Fruit fly (Drosophila melanogaster) whole organism, prepupa: Measurements from ENCODE around the gene CG13403.

Source experiments
- CG10631 ChIP-seq: fragments of 200-800 bp; sonication (Bioruptor generic); optimal IDR thresholded peaks from 2 replicates; lab custom pipeline; 2016; ENCODE audit warnings: missing biosample characterization, missing genetic modification characterization
- CG11294 ChIP-seq: fragments of 200-800 bp; sonication (Bioruptor generic); IDR thresholded peaks from 2 replicates; pipeline ENCODE4 v1.3.6; 2022; ENCODE audit warnings: missing biosample characterization, missing genetic modification characterization
- CG11762 ChIP-seq: fragments of 200-800 bp; sonication (Bioruptor generic); optimal IDR thresholded peaks from 3 replicates; lab custom pipeline; 2016; ENCODE audit warnings: missing biosample characterization, missing genetic modification characterization; ENCODE audit not compliant: insufficient read depth
- CG3032 ChIP-seq: fragments of 200-800 bp; optimal IDR thresholded peaks from 2 replicates; lab custom pipeline; 2019; ENCODE audit warnings: missing biosample characterization, mild to moderate bottlenecking, missing genetic modification characterization, moderate library complexity
- CG31627 ChIP-seq: fragments of 200-800 bp; sonication (Bioruptor generic); optimal IDR thresholded peaks from 3 replicates; lab custom pipeline; 2016; ENCODE audit warnings: missing biosample characterization, missing genetic modification characterization
- CG32006 ChIP-seq: fragments of 200-800 bp; sonication (Bioruptor generic); optimal IDR thresholded peaks from 3 replicates; lab custom pipeline; 2017; ENCODE audit warnings: missing biosample characterization, mild to moderate bottlenecking, missing genetic modification characterization
- CG4318 ChIP-seq: fragments of 200-800 bp; sonication (Bioruptor generic); optimal IDR thresholded peaks from 3 replicates; lab custom pipeline; 2017; ENCODE audit warnings: missing biosample characterization, mild to moderate bottlenecking, missing genetic modification characterization
- CG6163 ChIP-seq: fragments of 200-800 bp; sonication (Bioruptor generic); IDR thresholded peaks from 3 replicates; pipeline ENCODE4 v1.3.6; 2022; ENCODE audit warnings: missing biosample characterization, missing genetic modification characterization
- CG6854 ChIP-seq: fragments of 200-800 bp; sonication (Bioruptor generic); optimal IDR thresholded peaks from 2 replicates; lab custom pipeline; 2017; ENCODE audit warnings: missing biosample characterization, mild to moderate bottlenecking, missing genetic modification characterization
- CG9139 ChIP-seq: fragments of 200-800 bp; sonication (Bioruptor generic); optimal IDR thresholded peaks from 3 replicates; lab custom pipeline; 2017; ENCODE audit warnings: missing biosample characterization, mild to moderate bottlenecking, missing genetic modification characterization
- Eip75B ChIP-seq: fragments of 200-800 bp; sonication (Bioruptor generic); optimal IDR thresholded peaks from 3 replicates; lab custom pipeline; 2016; ENCODE audit warnings: missing biosample characterization, missing genetic modification characterization
- Eip78C ChIP-seq: fragments of 200-800 bp; sonication (Bioruptor generic); peaks from one replicate; lab custom pipeline; 2016; ENCODE audit warnings: missing biosample characterization, missing genetic modification characterization
- Ets21C ChIP-seq: fragments of 200-800 bp; sonication (Bioruptor generic); optimal IDR thresholded peaks from 3 replicates; lab custom pipeline; 2016; ENCODE audit warnings: missing biosample characterization, missing genetic modification characterization
- Ets96B ChIP-seq: fragments of 200-800 bp; optimal IDR thresholded peaks from 2 replicates; lab custom pipeline; 2019; ENCODE audit warnings: missing biosample characterization, mild to moderate bottlenecking, missing genetic modification characterization, moderate library complexity
- Gug ChIP-seq: fragments of 200-800 bp; sonication (Bioruptor generic); IDR thresholded peaks from 2 replicates; pipeline ENCODE4 v1.3.6; 2022; ENCODE audit warnings: missing biosample characterization, missing genetic modification characterization
- Hr39 ChIP-seq: fragments of 200-800 bp; sonication (Bioruptor generic); optimal IDR thresholded peaks from 2 replicates; lab custom pipeline; 2016; ENCODE audit warnings: missing biosample characterization, missing genetic modification characterization
- Met ChIP-seq: fragments of 200-800 bp; sonication (Bioruptor generic); optimal IDR thresholded peaks from 3 replicates; lab custom pipeline; 2016; ENCODE audit warnings: missing biosample characterization, missing genetic modification characterization
- Smox ChIP-seq: fragments of 200-800 bp; sonication (Bioruptor generic); optimal IDR thresholded peaks from 3 replicates; lab custom pipeline; 2016; ENCODE audit warnings: missing biosample characterization, missing genetic modification characterization
- Sox102F ChIP-seq: fragments of 200-800 bp; sonication (Bioruptor generic); optimal IDR thresholded peaks from 2 replicates; lab custom pipeline; 2016; ENCODE audit warnings: missing biosample characterization, mild to moderate bottlenecking, missing genetic modification characterization
- Sox15 ChIP-seq: fragments of 200-800 bp; sonication (Bioruptor generic); optimal IDR thresholded peaks from 3 replicates; lab custom pipeline; 2016; ENCODE audit warnings: missing biosample characterization, missing genetic modification characterization
- achi ChIP-seq: fragments of 200-800 bp; sonication (Bioruptor generic); optimal IDR thresholded peaks from 3 replicates; lab custom pipeline; 2016; ENCODE audit warnings: missing biosample characterization, missing genetic modification characterization
- dac ChIP-seq: fragments of 200-800 bp; sonication (Bioruptor generic); optimal IDR thresholded peaks from 2 replicates; lab custom pipeline; 2017; ENCODE audit warnings: missing biosample characterization, mild to moderate bottlenecking, missing genetic modification characterization
- dsx ChIP-seq: fragments of 200-800 bp; optimal IDR thresholded peaks from 3 replicates; lab custom pipeline; 2019; ENCODE audit warnings: missing biosample characterization, mild to moderate bottlenecking, missing genetic modification characterization, moderate library complexity; ENCODE audit not compliant: poor library complexity, severe bottlenecking
- fd85E ChIP-seq: fragments of 200-800 bp; sonication (Bioruptor generic); optimal IDR thresholded peaks from 3 replicates; lab custom pipeline; 2016; ENCODE audit warnings: missing biosample characterization, missing genetic modification characterization
- fkh ChIP-seq: fragments of 200-800 bp; sonication (Bioruptor generic); optimal IDR thresholded peaks from 3 replicates; lab custom pipeline; 2017; ENCODE audit warnings: missing biosample characterization, mild to moderate bottlenecking, missing genetic modification characterization, moderate library complexity
- lz ChIP-seq: fragments of 200-800 bp; sonication (Bioruptor generic); optimal IDR thresholded peaks from 3 replicates; lab custom pipeline; 2016; ENCODE audit warnings: missing biosample characterization, missing genetic modification characterization
- net ChIP-seq: fragments of 200-800 bp; sonication (Bioruptor generic); optimal IDR thresholded peaks from 3 replicates; lab custom pipeline; 2016; ENCODE audit warnings: missing biosample characterization, missing genetic modification characterization
- pdm3 ChIP-seq: fragments of 200-800 bp; sonication (Bioruptor generic); optimal IDR thresholded peaks from 3 replicates; lab custom pipeline; 2016; ENCODE audit warnings: missing biosample characterization, missing genetic modification characterization
- salr ChIP-seq, 2 experiments: fragments of 200-800 bp; sonication (Bioruptor generic); optimal IDR thresholded peaks; 3 replicates each; lab custom pipeline; 2016 to 2018; ENCODE audit warnings: missing biosample characterization in 2 of 2, missing genetic modification characterization in 2 of 2, mild to moderate bottlenecking in 1 of 2
- ss ChIP-seq, 2 experiments: fragments of 200-800 bp; sonication (Bioruptor generic); optimal IDR thresholded peaks; 2 replicates in 1 of 2; 3 replicates in 1 of 2; lab custom pipeline; 2017 to 2018; ENCODE audit warnings: mild to moderate bottlenecking in 2 of 2, missing biosample characterization in 2 of 2, missing genetic modification characterization in 2 of 2, moderate library complexity in 1 of 2
- svp ChIP-seq: fragments of 200-800 bp; sonication (Bioruptor generic); peaks from one replicate; lab custom pipeline; 2016; ENCODE audit warnings: missing biosample characterization, missing genetic modification characterization
- topi ChIP-seq: fragments of 200-800 bp; sonication (Bioruptor generic); optimal IDR thresholded peaks from 3 replicates; lab custom pipeline; 2016; ENCODE audit warnings: missing biosample characterization, missing genetic modification characterization
- vri ChIP-seq: fragments of 200-800 bp; sonication (Bioruptor generic); optimal IDR thresholded peaks from 3 replicates; lab custom pipeline; 2016; ENCODE audit warnings: missing biosample characterization, mild to moderate bottlenecking, missing genetic modification characterization

Gene CG13403

dm6 chrX:14218045-14218483, 26.2 kb upstream of the CG13403 start (continued):
- TF ChIP-seq pdm3 (GFP tag; lab: Kevin White, UChicago) (peak; percentile 96), fkh (GFP tag; lab: Kevin White, UChicago) (peak; percentile 44), Ets96B (tag; lab: Kevin White, UChicago) (peak; percentile 97), net (peak; percentile 97), CG6854 (peak; percentile 97), topi (GFP tag; lab: Kevin White, UChicago) (peak; percentile 98), salr (GFP tag; optimal IDR thresholded peaks at IDR 0.05; lab: Kevin White, UChicago) (peak; percentile 89 to 93), CG9139 (peak; percentile 96), CG3032 (tag; lab: Kevin White, UChicago) (peak; percentile 98), achi (GFP tag; lab: Kevin White, UChicago) (peak; percentile 96), dac (GFP tag; lab: Kevin White, UChicago) (peak; percentile 84), Sox102F (peak; percentile 93), Eip75B (GFP tag; lab: Kevin White, UChicago) (peak; percentile 98), Sox15 (GFP tag; lab: Kevin White, UChicago) (peak; percentile 94), CG11294 (GFP tag; lab: Robert Waterston, UW) (peak; percentile 87), Gug (GFP tag; lab: Robert Waterston, UW) (peak; percentile 93), CG31627 (GFP tag; lab: Kevin White, UChicago) (peak; percentile 95), CG11762 (GFP tag; lab: Kevin White, UChicago) (peak; percentile 96), fd85E (peak; percentile 91)

- TF ChIP-seq Eip78C (GFP tag; lab: Kevin White, UChicago) (peak; percentile 74), CG32006 (peak; percentile 43), CG3032 (tag; lab: Kevin White, UChicago) (no peak), CG10631 (GFP tag; lab: Kevin White, UChicago) (peak; percentile 23), svp (GFP tag; lab: Kevin White, UChicago) (peak; percentile 61)
- TF ChIP-seq, all 60 proteins: peak for 4
These were observed 25.0 kb upstream of the CG13403 start for dm6 chrX:14216844-14217243.

dm6 chrX:14215834-14216233, 24.0 kb upstream of the CG13403 start:
- TF ChIP-seq fkh (GFP tag; lab: Kevin White, UChicago) (peak; percentile 42), Hr39 (GFP tag; lab: Kevin White, UChicago) (peak; percentile 25), Sox15 (GFP tag; lab: Kevin White, UChicago) (no peak), dsx (GFP tag; lab: Kevin White, UChicago) (no peak), svp (GFP tag; lab: Kevin White, UChicago) (peak; percentile 80), Met (GFP tag; lab: Kevin White, UChicago) (peak; percentile 38), lz (GFP tag; lab: Kevin White, UChicago) (peak; percentile 14), CG3032 (tag; lab: Kevin White, UChicago) (peak; percentile 41), CG32006 (peak; percentile 38), Sox102F (no peak), CG6163 (GFP tag; lab: Robert Waterston, UW) (peak; percentile 36; the same call in 1 of the 3 replicates), Ets21C (peak; percentile 6), Smox (GFP tag; lab: Kevin White, UChicago) (peak; percentile 9), topi (GFP tag; lab: Kevin White, UChicago) (peak; percentile 17), CG31627 (GFP tag; lab: Kevin White, UChicago) (peak; percentile 16), ss (GFP tag; optimal IDR thresholded peaks at IDR 0.05; lab: Kevin White, UChicago) (peak in 1 of 2 experiments; percentile 17), Ets96B (tag; lab: Kevin White, UChicago) (peak; percentile 10), Eip78C (GFP tag; lab: Kevin White, UChicago) (peak; percentile 66), vri (GFP tag; lab: Kevin White, UChicago) (peak; percentile 56), CG4318 (GFP tag; lab: Kevin White, UChicago) (no peak)
